Worm (Caenorhabditis elegans): ENCODE results near the gene Y47D3B.3.

Gene Y47D3B.3

DNA sequence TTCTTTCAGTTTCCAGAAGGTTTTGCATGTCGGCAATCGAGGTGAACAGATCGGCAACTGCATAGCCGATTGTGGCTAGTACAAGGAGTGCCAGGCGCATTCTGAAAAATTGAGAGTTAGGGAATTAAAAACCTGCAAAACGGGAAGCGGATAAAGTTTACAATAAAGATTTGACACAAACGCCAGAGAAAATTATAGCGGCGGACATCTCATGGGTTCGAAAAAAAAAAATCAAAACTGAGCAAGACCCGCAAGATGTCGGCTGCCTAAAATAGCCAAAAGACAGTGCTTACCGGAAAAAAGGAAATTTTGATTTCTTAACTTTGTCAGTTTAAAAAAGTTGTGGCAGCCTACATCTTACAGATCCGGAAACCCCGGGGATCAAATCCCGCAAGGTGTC is 19.7 kb upstream of the Y47D3B.3 start, which contains the start of gene dpy-18:
Gene dpy-18, minus strand, starts transcription at position 101 of the 400 bp plus-strand sequence.
- TF ChIP-seq hlh-1 (tag; optimal IDR thresholded peaks at IDR 0.05), result no peak
- no peak for TF ChIP-seq unc-62 (GFP tag; optimal IDR thresholded peaks at IDR 0.05)
- no peak for TF ChIP-seq nhr-76 (tag; optimal IDR thresholded peaks at IDR 0.05)
- TF ChIP-seq snpc-4 (tag; optimal IDR thresholded peaks at IDR 0.05), result no peak
- no peak for TF ChIP-seq ztf-11 (tag; optimal IDR thresholded peaks at IDR 0.05)
- no peak for TF ChIP-seq lin-13 (tag; optimal IDR thresholded peaks at IDR 0.05)
- no peak for TF ChIP-seq lsy-2 (tag; optimal IDR thresholded peaks at IDR 0.05)

DNA sequence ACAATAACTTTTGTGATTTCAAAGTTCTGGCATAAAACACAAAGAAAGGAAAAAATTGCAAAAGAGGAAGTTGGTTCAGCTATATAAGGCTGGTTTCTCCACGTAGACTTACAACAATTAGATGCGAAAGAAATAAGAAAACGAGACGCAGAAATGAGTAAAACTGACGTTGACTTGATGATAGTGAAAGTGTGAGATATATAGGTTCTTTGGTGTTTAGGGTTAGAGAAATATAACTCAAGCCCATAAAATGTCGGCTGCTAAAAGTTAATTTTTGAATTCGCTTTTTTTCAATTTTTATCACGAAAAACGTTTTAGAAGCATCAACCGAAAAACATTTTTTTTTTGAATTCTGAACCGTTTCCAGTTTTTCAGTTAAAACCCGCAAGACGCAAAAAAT is 19.1 kb upstream of the Y47D3B.3 start:
- TF ChIP-seq zip-8 (tag; optimal IDR thresholded peaks at IDR 0.05) (no peak), snpc-4 (tag; optimal IDR thresholded peaks at IDR 0.05) (no peak), sem-2 (GFP tag; optimal IDR thresholded peaks at IDR 0.05) (no peak), blmp-1 (tag; optimal IDR thresholded peaks at IDR 0.05) (no peak), nhr-28 (tag; optimal IDR thresholded peaks at IDR 0.05) (no peak), hlh-1 (tag; optimal IDR thresholded peaks at IDR 0.05) (no peak), unc-120 (tag; optimal IDR thresholded peaks at IDR 0.05; ENCODE audit: poor library complexity, severe bottlenecking) (no peak), sptf-1 (tag; optimal IDR thresholded peaks at IDR 0.05) (no peak), lin-13 (tag; optimal IDR thresholded peaks at IDR 0.05) (no peak), lin-32 (GFP tag; optimal IDR thresholded peaks at IDR 0.05) (no peak), ceh-43 (GFP tag; optimal IDR thresholded peaks at IDR 0.05) (no peak), pha-4 (tag; optimal IDR thresholded peaks at IDR 0.05) (no peak), ham-2 (GFP tag; optimal IDR thresholded peaks at IDR 0.05) (no peak), drap-1 (GFP tag; optimal IDR thresholded peaks at IDR 0.05) (no peak), ceh-83 (GFP tag; optimal IDR thresholded peaks at IDR 0.05) (no peak), mab-5 (tag; optimal IDR thresholded peaks at IDR 0.05) (no peak), tbx-8 (GFP tag; optimal IDR thresholded peaks at IDR 0.05) (no peak), cnd-1 (tag; optimal IDR thresholded peaks at IDR 0.05) (no peak)

DNA sequence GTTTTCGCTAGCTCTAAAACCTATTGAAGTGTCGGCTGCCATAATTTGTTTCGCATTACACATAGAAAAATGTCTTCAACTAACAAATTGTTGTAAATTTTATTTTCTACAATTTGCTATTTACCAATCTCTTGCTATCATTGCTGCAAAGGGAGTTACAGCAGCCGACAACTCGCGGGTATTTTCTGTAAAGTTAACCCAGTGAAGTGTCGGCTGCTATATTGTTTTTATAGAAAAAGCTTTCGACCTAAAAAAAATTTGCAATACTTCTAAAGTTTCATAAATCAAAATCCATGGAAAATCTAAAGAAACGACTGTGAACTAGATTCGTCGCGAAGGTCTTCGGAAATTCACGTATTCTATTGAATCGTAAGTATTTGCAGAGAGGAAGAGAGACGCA is 18.7 kb upstream of the Y47D3B.3 start:
- TF ChIP-seq elt-1 (tag; optimal IDR thresholded peaks at IDR 0.05; ENCODE audit: borderline replicate concordance, insufficient read depth) (no peak), ces-1 (GFP tag; optimal IDR thresholded peaks at IDR 0.05) (no peak), flh-1 (GFP tag; optimal IDR thresholded peaks at IDR 0.05) (no peak), sem-2 (GFP tag; optimal IDR thresholded peaks at IDR 0.05) (no peak), mls-2 (tag; optimal IDR thresholded peaks at IDR 0.05) (no peak), zip-8 (tag; optimal IDR thresholded peaks at IDR 0.05) (no peak), M03D4.4 (tag; optimal IDR thresholded peaks at IDR 0.05) (no peak), ham-2 (GFP tag; optimal IDR thresholded peaks at IDR 0.05) (no peak)

DNA sequence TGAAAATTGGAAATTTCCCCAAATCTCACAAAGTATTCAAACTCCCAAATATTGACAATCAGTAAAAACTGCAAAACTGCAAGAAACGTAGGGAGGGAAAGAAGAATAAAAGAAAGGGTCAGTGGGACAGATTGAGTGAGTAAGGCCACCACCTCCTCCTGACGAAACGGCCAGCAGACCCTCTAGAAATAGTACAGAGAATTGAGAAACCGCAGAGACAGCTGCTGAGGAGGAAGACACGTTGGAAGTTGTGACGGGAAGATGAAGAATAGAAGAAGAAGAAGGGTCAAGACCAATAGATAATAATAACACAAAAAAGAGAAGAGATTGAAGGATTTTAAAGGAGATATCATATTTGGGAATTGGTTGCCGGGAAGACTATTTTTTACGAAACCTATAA is 17.0 kb upstream of the Y47D3B.3 start:
- TF ChIP-seq ceh-83 (GFP tag; optimal IDR thresholded peaks at IDR 0.05), result no peak
- TF ChIP-seq sem-2 (GFP tag; optimal IDR thresholded peaks at IDR 0.05), result no peak
- TF ChIP-seq hlh-1 (tag; optimal IDR thresholded peaks at IDR 0.05), result peak; percentile 91
- peak; percentile 22 for TF ChIP-seq M03D4.4 (tag; optimal IDR thresholded peaks at IDR 0.05)

ce11 chrIII:11381922-11382321 is 15.7 kb upstream of the Y47D3B.3 start, which contains the start of gene subs-4:
Gene subs-4, plus strand, starts transcription at chrIII:11382222.
- TF ChIP-seq sptf-1 (tag; optimal IDR thresholded peaks at IDR 0.05) (no peak), ham-2 (GFP tag; optimal IDR thresholded peaks at IDR 0.05) (no peak), nhr-237 (tag; optimal IDR thresholded peaks at IDR 0.05) (no peak), mls-2 (tag; optimal IDR thresholded peaks at IDR 0.05) (no peak), elt-1 (tag; optimal IDR thresholded peaks at IDR 0.05; ENCODE audit: borderline replicate concordance, insufficient read depth) (peak; percentile 47)

DNA sequence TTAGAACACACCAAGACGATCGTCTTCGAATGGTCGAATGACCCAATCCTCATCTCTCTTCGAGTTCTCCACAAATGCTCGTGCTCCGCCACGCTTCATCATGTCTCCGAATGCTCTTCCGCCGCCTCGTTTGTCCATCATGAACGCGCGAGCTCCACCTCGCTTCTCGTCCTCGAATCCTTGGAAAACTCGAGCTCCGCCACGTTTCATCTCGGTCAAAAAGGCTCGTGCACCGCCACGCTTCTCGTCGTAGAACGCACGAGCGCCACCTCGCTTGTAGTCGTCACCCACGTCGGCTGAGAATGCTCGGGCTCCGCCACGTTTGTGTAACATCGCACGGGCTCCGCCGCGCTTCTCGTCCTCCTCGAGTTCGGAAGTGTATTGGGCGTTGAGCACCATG is 8.2 kb upstream of the Y47D3B.3 start:
- TF ChIP-seq mep-1 (tag; optimal IDR thresholded peaks at IDR 0.05), result no peak
- TF ChIP-seq lin-13 (tag; optimal IDR thresholded peaks at IDR 0.05), result no peak
- TF ChIP-seq nhr-28 (tag; optimal IDR thresholded peaks at IDR 0.05), result no peak
